Fruit fly (Drosophila melanogaster) whole organism, wandering third instar larva: ENCODE measurements around the gene Neu2.

ENCODE experiments used
- Abd-B ChIP-seq: fragments of >200 bp; optimal IDR thresholded peaks from 2 replicates; lab custom pipeline; 2017; ENCODE audit warnings: missing biosample characterization, missing genetic modification characterization
- CG32264 ChIP-seq: fragments of 200-800 bp; sonication (Bioruptor generic); optimal IDR thresholded peaks from 2 replicates; lab custom pipeline; 2016; ENCODE audit warnings: missing biosample characterization, missing genetic modification characterization
- CG9705 ChIP-seq: fragments of 200-800 bp; sonication (Bioruptor generic); optimal IDR thresholded peaks from 2 replicates; lab custom pipeline; 2018; ENCODE audit warnings: missing biosample characterization, mild to moderate bottlenecking, missing genetic modification characterization
- CrebA ChIP-seq: fragments of 200-800 bp; sonication (Bioruptor generic); optimal IDR thresholded peaks from 2 replicates; lab custom pipeline; 2016; ENCODE audit warnings: missing biosample characterization, mild to moderate bottlenecking, missing genetic modification characterization, borderline replicate concordance
- Dfd ChIP-seq: fragments of >200 bp; optimal IDR thresholded peaks from 2 replicates; lab custom pipeline; 2017; ENCODE audit warnings: missing biosample characterization, missing genetic modification characterization
- Dif ChIP-seq: fragments of 200-275, 200-300 bp; sonication (Bioruptor generic); optimal IDR thresholded peaks from 2 replicates; lab custom pipeline; 2018; ENCODE audit warnings: missing biosample characterization, missing genetic modification characterization; ENCODE audit not compliant: partially characterized antibody
- GATAd ChIP-seq: sonication (Bioruptor generic); optimal IDR thresholded peaks from 2 replicates; lab custom pipeline; 2016; ENCODE audit warnings: missing biosample characterization, missing genetic modification characterization
- HLH106 ChIP-seq: fragments of 200-800 bp; optimal IDR thresholded peaks from 3 replicates; lab custom pipeline; 2019; ENCODE audit warnings: missing biosample characterization, mild to moderate bottlenecking, missing genetic modification characterization, moderate library complexity
- Hnf4 ChIP-seq: fragments of 200-800 bp; sonication (Bioruptor generic); optimal IDR thresholded peaks from 2 replicates; lab custom pipeline; 2016; ENCODE audit warnings: missing biosample characterization, mild to moderate bottlenecking, missing genetic modification characterization
- Hr78 ChIP-seq: fragments of >200 bp; optimal IDR thresholded peaks from 2 replicates; lab custom pipeline; 2017; ENCODE audit warnings: missing biosample characterization, missing genetic modification characterization
- Hr83 ChIP-seq: fragments of 200-300 bp; sonication (Bioruptor generic); optimal IDR thresholded peaks from 2 replicates; lab custom pipeline; 2016; ENCODE audit warnings: missing biosample characterization, mild to moderate bottlenecking, missing genetic modification characterization, moderate library complexity; ENCODE audit not compliant: poor library complexity, severe bottlenecking
- Jra ChIP-seq: sonication (Bioruptor generic); optimal IDR thresholded peaks from 2 replicates; lab custom pipeline; 2016; ENCODE audit warnings: missing biosample characterization, missing genetic modification characterization
- Mio ChIP-seq: sonication (Bioruptor generic); optimal IDR thresholded peaks from 2 replicates; lab custom pipeline; 2016; ENCODE audit warnings: missing biosample characterization, missing genetic modification characterization
- Myc ChIP-seq: fragments of >200 bp; optimal IDR thresholded peaks from 2 replicates; lab custom pipeline; 2017
- N ChIP-seq: fragments of >200 bp; optimal IDR thresholded peaks from 2 replicates; lab custom pipeline; 2018; ENCODE audit warnings: missing biosample characterization, missing external identifiers, missing genetic modification characterization
- OdsH ChIP-seq: fragments of 200-800 bp; sonication (Bioruptor generic); optimal IDR thresholded peaks from 2 replicates; lab custom pipeline; 2016; ENCODE audit warnings: missing biosample characterization, mild to moderate bottlenecking, missing genetic modification characterization
- Rel ChIP-seq, 2 experiments: fragments of 200-800 bp; sonication (Bioruptor generic) in 1 of 2; optimal IDR thresholded peaks; 2 replicates in 1 of 2; 3 replicates in 1 of 2; lab custom pipeline; 2016 to 2019; ENCODE audit warnings: mild to moderate bottlenecking in 2 of 2, missing biosample characterization in 2 of 2, missing genetic modification characterization in 2 of 2, moderate library complexity in 1 of 2
- Sp1 ChIP-seq: fragments of 200-800 bp; sonication (Bioruptor generic); optimal IDR thresholded peaks from 3 replicates; lab custom pipeline; 2019; ENCODE audit warnings: missing biosample characterization, mild to moderate bottlenecking, missing genetic modification characterization, moderate library complexity
- Vsx2 ChIP-seq: fragments of 200-300, 225-300 bp; sonication (Bioruptor generic); optimal IDR thresholded peaks from 2 replicates; lab custom pipeline; 2018; ENCODE audit warnings: missing biosample characterization, missing genetic modification characterization; ENCODE audit not compliant: partially characterized antibody
- br ChIP-seq: fragments of 200-800 bp; sonication (Bioruptor generic); optimal IDR thresholded peaks from 2 replicates; lab custom pipeline; 2016; ENCODE audit warnings: missing biosample characterization, missing genetic modification characterization
- brk ChIP-seq: fragments of 200-800 bp; sonication (Bioruptor generic); optimal IDR thresholded peaks from 2 replicates; lab custom pipeline; 2016; ENCODE audit warnings: missing biosample characterization, mild to moderate bottlenecking, missing genetic modification characterization
- dl ChIP-seq, 2 experiments: fragments of 175-275, 200-275 bp in 1 of 2; fragments of 200-275 bp in 1 of 2; sonication (Bioruptor generic); optimal IDR thresholded peaks; lab custom pipeline; 2018; ENCODE audit warnings: mild to moderate bottlenecking in 2 of 2, missing biosample characterization in 2 of 2, missing genetic modification characterization in 2 of 2, moderate library complexity in 2 of 2; ENCODE audit not compliant: partially characterized antibody in 2 of 2, insufficient read depth in 1 of 2
- dmrt93B ChIP-seq: fragments of 200-800 bp; sonication (Bioruptor generic); optimal IDR thresholded peaks from 2 replicates; lab custom pipeline; 2018; ENCODE audit warnings: missing biosample characterization, mild to moderate bottlenecking, missing genetic modification characterization
- dsf ChIP-seq: sonication (Bioruptor generic); optimal IDR thresholded peaks from 2 replicates; lab custom pipeline; 2016; ENCODE audit warnings: missing biosample characterization, missing genetic modification characterization, borderline replicate concordance
- ey ChIP-seq: fragments of 200-800 bp; sonication (Bioruptor generic); optimal IDR thresholded peaks from 2 replicates; lab custom pipeline; 2016; ENCODE audit warnings: missing biosample characterization, missing genetic modification characterization
- foxo ChIP-seq, 2 experiments: fragments of 200-800 bp; sonication (Bioruptor generic); optimal IDR thresholded peaks; 2 replicates in 1 of 2; 3 replicates in 1 of 2; lab custom pipeline; 2016 to 2017; ENCODE audit warnings: missing biosample characterization in 2 of 2, missing genetic modification characterization in 2 of 2
- fru ChIP-seq: fragments of 200-800 bp; sonication (Bioruptor generic); optimal IDR thresholded peaks from 3 replicates; lab custom pipeline; 2016; ENCODE audit warnings: missing biosample characterization, mild to moderate bottlenecking, missing genetic modification characterization
- h ChIP-seq: fragments of 200-800 bp; sonication (Bioruptor generic); optimal IDR thresholded peaks from 3 replicates; lab custom pipeline; 2016; ENCODE audit warnings: missing biosample characterization, mild to moderate bottlenecking, missing genetic modification characterization
- jim ChIP-seq: fragments of 175-275, 200-325 bp; sonication (Bioruptor generic); optimal IDR thresholded peaks from 2 replicates; lab custom pipeline; 2016; ENCODE audit warnings: missing biosample characterization, mild to moderate bottlenecking, missing genetic modification characterization
- lola ChIP-seq: fragments of >200 bp; optimal IDR thresholded peaks from 2 replicates; lab custom pipeline; 2017; ENCODE audit warnings: missing biosample characterization, missing genetic modification characterization
- pan ChIP-seq: fragments of >200 bp; optimal IDR thresholded peaks from 2 replicates; lab custom pipeline; 2017
- psq ChIP-seq: fragments of 200-800 bp; sonication (Bioruptor generic); optimal IDR thresholded peaks from 3 replicates; lab custom pipeline; 2017; ENCODE audit warnings: missing biosample characterization, mild to moderate bottlenecking, missing genetic modification characterization, moderate library complexity
- rgr ChIP-seq: fragments of 200-800 bp; sonication (Bioruptor generic); optimal IDR thresholded peaks from 3 replicates; lab custom pipeline; 2016; ENCODE audit warnings: missing biosample characterization, mild to moderate bottlenecking, missing genetic modification characterization
- sage ChIP-seq: fragments of 200-800 bp; sonication (Bioruptor generic); optimal IDR thresholded peaks from 2 replicates; lab custom pipeline; 2016; ENCODE audit warnings: missing biosample characterization, mild to moderate bottlenecking, missing genetic modification characterization
- sv ChIP-seq: fragments of 200-800 bp; sonication (Bioruptor generic); optimal IDR thresholded peaks from 3 replicates; lab custom pipeline; 2016; ENCODE audit warnings: missing biosample characterization, missing genetic modification characterization
- tai ChIP-seq: sonication (Bioruptor generic); optimal IDR thresholded peaks from 2 replicates; lab custom pipeline; 2016; ENCODE audit warnings: missing biosample characterization, missing genetic modification characterization
- usp ChIP-seq: fragments of >200 bp; optimal IDR thresholded peaks from 2 replicates; lab custom pipeline; 2017; ENCODE audit warnings: missing biosample characterization, missing genetic modification characterization
- woc ChIP-seq: sonication (Bioruptor generic); optimal IDR thresholded peaks from 2 replicates; lab custom pipeline; 2016; ENCODE audit warnings: missing biosample characterization, mild to moderate bottlenecking, missing genetic modification characterization

Gene Neu2

dm6 chr3L:21492723-21493316 is 2.4 kb upstream of the Neu2 start, which contains the start of the genes CG7202 and CG7519:
Gene CG7202 (minus strand): TSS chr3L:21492773.
Gene CG7519 (plus strand): TSS chr3L:21493083.
- TF ChIP-seq tai (GFP tag; lab: Kevin White, UChicago) (no peak), psq (GFP tag; lab: Kevin White, UChicago) (no peak), Vsx2 (GFP tag; lab: Kevin White, UChicago) (peak; percentile 11), Dif (GFP tag; lab: Kevin White, UChicago) (no peak)

- TF ChIP-seq psq (GFP tag; lab: Kevin White, UChicago) = peak; percentile 2
- TF ChIP-seq foxo (GFP tag; optimal IDR thresholded peaks at IDR 0.05; lab: Kevin White, UChicago) = no peak
- TF ChIP-seq Myc = peak; percentile 98
These were observed 6.5 kb downstream of the Neu2 start for dm6 chr3L:21483837-21484236.

dm6 chr3L:21482100-21482499 is 8.3 kb downstream of the Neu2 start:
- TF ChIP-seq Rel (GFP tag; optimal IDR thresholded peaks at IDR 0.05; lab: Kevin White, UChicago) (no peak), Rel (tag; optimal IDR thresholded peaks at IDR 0.05; lab: Kevin White, UChicago) (no peak), N (GFP tag; lab: Kevin White, UChicago) (no peak), brk (no peak), br (GFP tag; lab: Kevin White, UChicago) (no peak)

- no peak for TF ChIP-seq jim (GFP tag; lab: Kevin White, UChicago)
- no peak for TF ChIP-seq usp (GFP tag; lab: Kevin White, UChicago)
- TF ChIP-seq lola (GFP tag; lab: Kevin White, UChicago) = no peak
- peak; percentile 15 for TF ChIP-seq Hr78
- TF ChIP-seq CG32264 (GFP tag; lab: Kevin White, UChicago) = no peak
- peak; percentile 44 for TF ChIP-seq h
- TF ChIP-seq woc (GFP tag; lab: Kevin White, UChicago) = no peak
- TF ChIP-seq OdsH = peak; percentile 48
- TF ChIP-seq Abd-B = no peak
- no peak for TF ChIP-seq sage (GFP tag; lab: Kevin White, UChicago)
- no peak for TF ChIP-seq Mio (GFP tag; lab: Kevin White, UChicago)
- no peak for TF ChIP-seq GATAd (GFP tag; lab: Kevin White, UChicago)
- peak; percentile 18 for TF ChIP-seq Jra
- TF ChIP-seq psq (GFP tag; lab: Kevin White, UChicago) = peak; percentile 14
- TF ChIP-seq Vsx2 (GFP tag; lab: Kevin White, UChicago) = peak; percentile 22
- peak; percentile 38 for TF ChIP-seq br (GFP tag; lab: Kevin White, UChicago)
- TF ChIP-seq tai (GFP tag; lab: Kevin White, UChicago) = no peak
- peak; percentile 52 for TF ChIP-seq Dif (GFP tag; lab: Kevin White, UChicago)
- TF ChIP-seq brk = no peak
- TF ChIP-seq rgr (GFP tag; lab: Kevin White, UChicago) = peak; percentile 71
- TF ChIP-seq CG9705 = peak; percentile 70
- no peak for TF ChIP-seq Sp1 (GFP tag; lab: Kevin White, UChicago)
- no peak for TF ChIP-seq CrebA (GFP tag; lab: Kevin White, UChicago)
- TF ChIP-seq pan = no peak
- TF ChIP-seq foxo (GFP tag; optimal IDR thresholded peaks at IDR 0.05; lab: Kevin White, UChicago) = peak in 1 of 2 experiments; percentile 31
- peak; percentile 73 for TF ChIP-seq N (GFP tag; lab: Kevin White, UChicago)
- TF ChIP-seq Hnf4 (GFP tag; lab: Kevin White, UChicago) = no peak
- TF ChIP-seq Rel (GFP tag; optimal IDR thresholded peaks at IDR 0.05; lab: Kevin White, UChicago) = no peak
- TF ChIP-seq Rel (tag; optimal IDR thresholded peaks at IDR 0.05; lab: Kevin White, UChicago) = no peak
- TF ChIP-seq Dfd (GFP tag; lab: Kevin White, UChicago) = no peak
- TF ChIP-seq dl (GFP tag; optimal IDR thresholded peaks at IDR 0.05; lab: Kevin White, UChicago; ENCODE audit: insufficient read depth in 1 of 2, partially characterized antibody in 2 of 2) = peak in 1 of 2 experiments; percentile 72
- no peak for TF ChIP-seq ey
- TF ChIP-seq Hr83 (GFP tag; lab: Kevin White, UChicago) = peak; percentile 54
- peak; percentile 48 for TF ChIP-seq fru
- no peak for TF ChIP-seq Myc
- peak; percentile 69 for TF ChIP-seq dmrt93B
- no peak for TF ChIP-seq sv (GFP tag; lab: Kevin White, UChicago)
- TF ChIP-seq dsf (GFP tag; lab: Kevin White, UChicago) = no peak
- TF ChIP-seq HLH106 (tag; lab: Kevin White, UChicago) = peak; percentile 51
These were observed 10.8 kb downstream of the Neu2 start for dm6 chr3L:21479636-21480035.
